Fruit fly (Drosophila melanogaster): ENCODE data around the gene mrn.

mrn gene

dm6 chr3L:15583504-15583903, 3.2 kb upstream of the mrn start, which contains the start of gene AIMP2 (continued):
- TF ChIP-seq CG2129 (GFP tag; IDR thresholded peaks at IDR 0.05; ENCODE audit: partially characterized antibody): no peak
- TF ChIP-seq CG12769 (tag; optimal IDR thresholded peaks at IDR 0.05): no peak
- TF ChIP-seq ap (GFP tag; IDR thresholded peaks at IDR 0.05): no peak
- TF ChIP-seq inv (GFP tag; IDR thresholded peaks at IDR 0.05; ENCODE audit: partially characterized antibody): 0 out of 2 replicates have a peak, but pooled peaks have one; percentile 13
- no peak for TF ChIP-seq pb (GFP tag; optimal IDR thresholded peaks at IDR 0.05)
- no peak for TF ChIP-seq hbn (GFP tag; IDR thresholded peaks at IDR 0.05; ENCODE audit: partially characterized antibody)
- TF ChIP-seq Jarid2 (GFP tag; optimal IDR thresholded peaks at IDR 0.05): no peak
- no peak for TF ChIP-seq corto (GFP tag; optimal IDR thresholded peaks at IDR 0.05)
- peak; percentile 15 for TF ChIP-seq CG12659 (GFP tag; optimal IDR thresholded peaks at IDR 0.05)
- TF ChIP-seq run (tag; optimal IDR thresholded peaks at IDR 0.05): no peak
- TF ChIP-seq CG4854 (GFP tag; optimal IDR thresholded peaks at IDR 0.05): no peak
- no peak for TF ChIP-seq nerfin-2 (GFP tag; IDR thresholded peaks at IDR 0.05; ENCODE audit: partially characterized antibody)
- no peak for TF ChIP-seq CG13624 (GFP tag; optimal IDR thresholded peaks at IDR 0.05)
- no peak for TF ChIP-seq dati (GFP tag; IDR thresholded peaks at IDR 0.05)
- peak; percentile 47 for TF ChIP-seq Sry-δ (GFP tag; optimal IDR thresholded peaks at IDR 0.05)
- peak; percentile 12; the same call in 1 of the 3 replicates for TF ChIP-seq CG34422 (GFP tag; IDR thresholded peaks at IDR 0.05)
- no peak for TF ChIP-seq CG1832 (GFP tag; optimal IDR thresholded peaks at IDR 0.05)
- no peak for TF ChIP-seq HLH3B (GFP tag; IDR thresholded peaks at IDR 0.05)
- TF ChIP-seq Dref (GFP tag; IDR thresholded peaks at IDR 0.05): peak; percentile 71
- peak; percentile 24; the same call in 1 of the 2 replicates for TF ChIP-seq CG3847 (GFP tag; IDR thresholded peaks at IDR 0.05)
- no peak for TF ChIP-seq CG12236 (GFP tag; optimal IDR thresholded peaks at IDR 0.05)
- TF ChIP-seq CG1603 (tag; optimal IDR thresholded peaks at IDR 0.05): peak; percentile 63
- peak; percentile 21 for TF ChIP-seq CG30020 (tag; optimal IDR thresholded peaks at IDR 0.05)
- no peak for TF ChIP-seq CG1529 (GFP tag; optimal IDR thresholded peaks at IDR 0.05)
- no peak for TF ChIP-seq tap (tag; optimal IDR thresholded peaks at IDR 0.05)
- TF ChIP-seq zfh2 (GFP tag; optimal IDR thresholded peaks at IDR 0.05): no peak
- TF ChIP-seq pho (GFP tag; optimal IDR thresholded peaks at IDR 0.05): no peak
- TF ChIP-seq CG15514 (GFP tag; optimal IDR thresholded peaks at IDR 0.05): no peak
- TF ChIP-seq ro (GFP tag; IDR thresholded peaks at IDR 0.05): no peak
- no peak for TF ChIP-seq exex (tag; optimal IDR thresholded peaks at IDR 0.05)
- no peak for TF ChIP-seq so (GFP tag; IDR thresholded peaks at IDR 0.05)
- no peak for TF ChIP-seq CG10543 (GFP tag; optimal IDR thresholded peaks at IDR 0.05)
- peak; percentile 1 for TF ChIP-seq sd (tag; optimal IDR thresholded peaks at IDR 0.05)
- TF ChIP-seq ci (GFP tag; IDR thresholded peaks at IDR 0.05): no peak
- no peak for TF ChIP-seq CG17359 (tag; optimal IDR thresholded peaks at IDR 0.05)
- no peak for TF ChIP-seq ash1 (GFP tag; optimal IDR thresholded peaks at IDR 0.05)
- peak; percentile 70 for TF ChIP-seq stwl (tag; optimal IDR thresholded peaks at IDR 0.05)
- no peak for TF ChIP-seq psq (GFP tag; optimal IDR thresholded peaks at IDR 0.05)
- no peak for TF ChIP-seq Mad (GFP tag; optimal IDR thresholded peaks at IDR 0.05)
- TF ChIP-seq mld (GFP tag; IDR thresholded peaks at IDR 0.05; ENCODE audit: partially characterized antibody): no peak
- no peak for TF ChIP-seq CG3163 (GFP tag; optimal IDR thresholded peaks at IDR 0.05)
- TF ChIP-seq Eip74EF (GFP tag; optimal IDR thresholded peaks at IDR 0.05): no peak
- no peak for TF ChIP-seq nau (GFP tag; optimal IDR thresholded peaks at IDR 0.05)
- peak; percentile 71 for TF ChIP-seq MBD-R2 (GFP tag; IDR thresholded peaks at IDR 0.05)
- no peak for TF ChIP-seq gsb (GFP tag; IDR thresholded peaks at IDR 0.05)
- TF ChIP-seq CG9437 (GFP tag; optimal IDR thresholded peaks at IDR 0.05): no peak
- TF ChIP-seq Fer3 (tag; optimal IDR thresholded peaks at IDR 0.05): no peak
- peak; percentile 31; the same call in 1 of the 2 replicates for TF ChIP-seq Scr (GFP tag; IDR thresholded peaks at IDR 0.05; ENCODE audit: partially characterized antibody)
- no peak for TF ChIP-seq nom (GFP tag; optimal IDR thresholded peaks at IDR 0.05)
- peak; percentile 66 for TF ChIP-seq YL-1 (GFP tag; optimal IDR thresholded peaks at IDR 0.05)

Measured in whole organism, embryonic.